Fruit fly (Drosophila melanogaster) whole organism: ENCODE results near the gene CG5355.

Source experiments
- EcR ChIP-seq, 2 experiments: fragments of >200 bp; optimal IDR thresholded peaks; 2 replicates each; lab custom pipeline; 2017; ENCODE audit warnings: missing biosample characterization in 2 of 2, missing genetic modification characterization in 2 of 2, missing genetic modification reagents in 2 of 2
- psq ChIP-seq: fragments of >200 bp; optimal IDR thresholded peaks from 2 replicates; lab custom pipeline; 2017

DNA sequence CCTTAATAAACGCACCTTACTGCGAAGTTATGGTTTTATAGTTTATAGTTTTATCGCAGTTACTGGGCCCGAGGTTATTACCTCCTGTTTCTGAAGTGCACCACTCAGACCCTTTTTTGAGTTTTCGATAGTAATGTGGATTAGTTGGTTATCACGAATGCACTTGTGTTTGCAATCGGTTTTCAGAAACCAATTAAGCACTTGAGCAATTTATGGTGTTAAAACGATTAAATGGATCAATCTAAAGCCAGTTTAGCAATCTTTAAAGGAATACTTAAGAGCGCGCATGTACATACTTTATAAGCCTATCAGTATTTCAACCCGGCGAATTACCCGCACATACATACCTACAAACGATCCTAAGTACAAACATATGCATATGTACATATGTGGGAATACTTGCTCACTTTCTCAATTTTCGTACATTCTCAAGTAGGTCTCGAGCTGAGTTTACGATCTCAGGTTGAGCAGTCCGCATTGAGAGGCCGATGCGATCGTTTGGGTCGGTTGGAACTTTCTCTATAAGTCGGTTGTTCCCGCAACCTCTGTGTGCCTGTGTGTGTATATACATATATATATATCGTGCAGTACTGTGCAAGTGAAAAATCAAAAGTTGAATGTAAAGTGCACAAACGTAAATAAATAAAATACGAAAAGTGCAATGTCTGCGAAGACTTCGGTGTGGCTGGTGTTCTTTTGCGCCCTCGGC is 44.1 kb upstream of the CG5355 start, which contains the start of the genes LManI and LManII:
- TF ChIP-seq EcR (GFP tag; optimal IDR thresholded peaks at IDR 0.05; lab: Kevin White, UChicago) (no peak), psq (lab: Kevin White, UChicago) (no peak)
